Fruit fly (Drosophila melanogaster) whole organism, wandering third instar larva: ENCODE measurements around the gene Gabat.

Experiments
- CG32264 ChIP-seq: fragments of 200-800 bp; sonication (Bioruptor generic); optimal IDR thresholded peaks from 2 replicates; lab custom pipeline; 2016; ENCODE audit warnings: missing biosample characterization, missing genetic modification characterization
- CG9705 ChIP-seq: fragments of 200-800 bp; sonication (Bioruptor generic); optimal IDR thresholded peaks from 2 replicates; lab custom pipeline; 2018; ENCODE audit warnings: missing biosample characterization, mild to moderate bottlenecking, missing genetic modification characterization
- CrebA ChIP-seq: fragments of 200-800 bp; sonication (Bioruptor generic); optimal IDR thresholded peaks from 2 replicates; lab custom pipeline; 2016; ENCODE audit warnings: missing biosample characterization, mild to moderate bottlenecking, missing genetic modification characterization, borderline replicate concordance
- Dfd ChIP-seq: fragments of >200 bp; optimal IDR thresholded peaks from 2 replicates; lab custom pipeline; 2017; ENCODE audit warnings: missing biosample characterization, missing genetic modification characterization
- GATAd ChIP-seq: sonication (Bioruptor generic); optimal IDR thresholded peaks from 2 replicates; lab custom pipeline; 2016; ENCODE audit warnings: missing biosample characterization, missing genetic modification characterization
- HLH106 ChIP-seq: fragments of 200-800 bp; optimal IDR thresholded peaks from 3 replicates; lab custom pipeline; 2019; ENCODE audit warnings: missing biosample characterization, mild to moderate bottlenecking, missing genetic modification characterization, moderate library complexity
- Hnf4 ChIP-seq: fragments of 200-800 bp; sonication (Bioruptor generic); optimal IDR thresholded peaks from 2 replicates; lab custom pipeline; 2016; ENCODE audit warnings: missing biosample characterization, mild to moderate bottlenecking, missing genetic modification characterization
- Hr78 ChIP-seq: fragments of >200 bp; optimal IDR thresholded peaks from 2 replicates; lab custom pipeline; 2017; ENCODE audit warnings: missing biosample characterization, missing genetic modification characterization
- Hr83 ChIP-seq: fragments of 200-300 bp; sonication (Bioruptor generic); optimal IDR thresholded peaks from 2 replicates; lab custom pipeline; 2016; ENCODE audit warnings: missing biosample characterization, mild to moderate bottlenecking, missing genetic modification characterization, moderate library complexity; ENCODE audit not compliant: poor library complexity, severe bottlenecking
- Jra ChIP-seq: sonication (Bioruptor generic); optimal IDR thresholded peaks from 2 replicates; lab custom pipeline; 2016; ENCODE audit warnings: missing biosample characterization, missing genetic modification characterization
- Mio ChIP-seq: sonication (Bioruptor generic); optimal IDR thresholded peaks from 2 replicates; lab custom pipeline; 2016; ENCODE audit warnings: missing biosample characterization, missing genetic modification characterization
- Myc ChIP-seq: fragments of >200 bp; optimal IDR thresholded peaks from 2 replicates; lab custom pipeline; 2017
- N ChIP-seq: fragments of >200 bp; optimal IDR thresholded peaks from 2 replicates; lab custom pipeline; 2018; ENCODE audit warnings: missing biosample characterization, missing external identifiers, missing genetic modification characterization
- OdsH ChIP-seq: fragments of 200-800 bp; sonication (Bioruptor generic); optimal IDR thresholded peaks from 2 replicates; lab custom pipeline; 2016; ENCODE audit warnings: missing biosample characterization, mild to moderate bottlenecking, missing genetic modification characterization
- Rel ChIP-seq, 2 experiments: fragments of 200-800 bp; sonication (Bioruptor generic) in 1 of 2; optimal IDR thresholded peaks; 2 replicates in 1 of 2; 3 replicates in 1 of 2; lab custom pipeline; 2016 to 2019; ENCODE audit warnings: mild to moderate bottlenecking in 2 of 2, missing biosample characterization in 2 of 2, missing genetic modification characterization in 2 of 2, moderate library complexity in 1 of 2
- Sp1 ChIP-seq: fragments of 200-800 bp; sonication (Bioruptor generic); optimal IDR thresholded peaks from 3 replicates; lab custom pipeline; 2019; ENCODE audit warnings: missing biosample characterization, mild to moderate bottlenecking, missing genetic modification characterization, moderate library complexity
- Vsx2 ChIP-seq: fragments of 200-300, 225-300 bp; sonication (Bioruptor generic); optimal IDR thresholded peaks from 2 replicates; lab custom pipeline; 2018; ENCODE audit warnings: missing biosample characterization, missing genetic modification characterization; ENCODE audit not compliant: partially characterized antibody
- br ChIP-seq: fragments of 200-800 bp; sonication (Bioruptor generic); optimal IDR thresholded peaks from 2 replicates; lab custom pipeline; 2016; ENCODE audit warnings: missing biosample characterization, missing genetic modification characterization
- dl ChIP-seq, 2 experiments: fragments of 175-275, 200-275 bp in 1 of 2; fragments of 200-275 bp in 1 of 2; sonication (Bioruptor generic); optimal IDR thresholded peaks; lab custom pipeline; 2018; ENCODE audit warnings: mild to moderate bottlenecking in 2 of 2, missing biosample characterization in 2 of 2, missing genetic modification characterization in 2 of 2, moderate library complexity in 2 of 2; ENCODE audit not compliant: partially characterized antibody in 2 of 2, insufficient read depth in 1 of 2
- dsf ChIP-seq: sonication (Bioruptor generic); optimal IDR thresholded peaks from 2 replicates; lab custom pipeline; 2016; ENCODE audit warnings: missing biosample characterization, missing genetic modification characterization, borderline replicate concordance
- ey ChIP-seq: fragments of 200-800 bp; sonication (Bioruptor generic); optimal IDR thresholded peaks from 2 replicates; lab custom pipeline; 2016; ENCODE audit warnings: missing biosample characterization, missing genetic modification characterization
- foxo ChIP-seq, 2 experiments: fragments of 200-800 bp; sonication (Bioruptor generic); optimal IDR thresholded peaks; 2 replicates in 1 of 2; 3 replicates in 1 of 2; lab custom pipeline; 2016 to 2017; ENCODE audit warnings: missing biosample characterization in 2 of 2, missing genetic modification characterization in 2 of 2
- fru ChIP-seq: fragments of 200-800 bp; sonication (Bioruptor generic); optimal IDR thresholded peaks from 3 replicates; lab custom pipeline; 2016; ENCODE audit warnings: missing biosample characterization, mild to moderate bottlenecking, missing genetic modification characterization
- h ChIP-seq: fragments of 200-800 bp; sonication (Bioruptor generic); optimal IDR thresholded peaks from 3 replicates; lab custom pipeline; 2016; ENCODE audit warnings: missing biosample characterization, mild to moderate bottlenecking, missing genetic modification characterization
- jim ChIP-seq: fragments of 175-275, 200-325 bp; sonication (Bioruptor generic); optimal IDR thresholded peaks from 2 replicates; lab custom pipeline; 2016; ENCODE audit warnings: missing biosample characterization, mild to moderate bottlenecking, missing genetic modification characterization
- lola ChIP-seq: fragments of >200 bp; optimal IDR thresholded peaks from 2 replicates; lab custom pipeline; 2017; ENCODE audit warnings: missing biosample characterization, missing genetic modification characterization
- pan ChIP-seq: fragments of >200 bp; optimal IDR thresholded peaks from 2 replicates; lab custom pipeline; 2017
- psq ChIP-seq: fragments of 200-800 bp; sonication (Bioruptor generic); optimal IDR thresholded peaks from 3 replicates; lab custom pipeline; 2017; ENCODE audit warnings: missing biosample characterization, mild to moderate bottlenecking, missing genetic modification characterization, moderate library complexity
- rgr ChIP-seq: fragments of 200-800 bp; sonication (Bioruptor generic); optimal IDR thresholded peaks from 3 replicates; lab custom pipeline; 2016; ENCODE audit warnings: missing biosample characterization, mild to moderate bottlenecking, missing genetic modification characterization
- sage ChIP-seq: fragments of 200-800 bp; sonication (Bioruptor generic); optimal IDR thresholded peaks from 2 replicates; lab custom pipeline; 2016; ENCODE audit warnings: missing biosample characterization, mild to moderate bottlenecking, missing genetic modification characterization
- sv ChIP-seq: fragments of 200-800 bp; sonication (Bioruptor generic); optimal IDR thresholded peaks from 3 replicates; lab custom pipeline; 2016; ENCODE audit warnings: missing biosample characterization, missing genetic modification characterization
- tai ChIP-seq: sonication (Bioruptor generic); optimal IDR thresholded peaks from 2 replicates; lab custom pipeline; 2016; ENCODE audit warnings: missing biosample characterization, missing genetic modification characterization

Gabat gene

DNA sequence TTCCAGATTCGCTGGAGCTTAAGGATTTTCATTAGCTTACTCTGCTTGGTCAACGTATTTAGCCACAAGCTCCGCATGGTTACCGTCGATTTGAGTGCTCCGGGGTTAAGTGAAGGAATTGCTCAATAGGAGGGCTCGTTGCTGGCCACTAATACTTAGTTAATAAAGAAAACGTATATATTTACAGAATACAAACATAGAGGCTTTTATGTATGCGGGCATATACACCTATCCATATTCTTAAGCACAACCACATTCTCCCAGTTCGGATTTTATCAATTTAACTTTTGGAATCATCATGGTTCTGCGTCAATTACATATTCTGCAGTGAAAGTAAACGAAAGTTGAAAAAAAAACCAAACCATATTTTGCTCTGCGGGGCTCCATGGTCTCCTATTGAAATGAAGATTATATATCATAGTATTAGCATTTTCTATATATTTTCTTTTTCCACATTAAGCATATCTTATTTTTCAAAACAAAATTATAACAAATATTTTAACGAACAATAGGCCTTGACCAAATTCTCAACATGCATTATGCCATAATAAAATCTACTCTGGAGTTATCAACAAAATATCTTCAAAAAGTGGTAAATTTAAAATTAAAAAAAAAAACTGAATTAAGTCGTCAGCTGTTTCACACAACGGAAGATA lies at the start of gene Gabat, which contains the start of gene Tom20:
TSS of gene Gabat (minus strand) at position 606 of the 656 bp plus-strand sequence.
TSS of gene Tom20 (plus strand) at position 564 of the 656 bp plus-strand sequence.
- TF ChIP-seq CrebA, result no peak
- TF ChIP-seq psq (GFP tag; lab: Kevin White, UChicago), result no peak
- TF ChIP-seq tai (GFP tag; lab: Kevin White, UChicago), result no peak
- TF ChIP-seq OdsH (GFP tag; lab: Kevin White, UChicago), result no peak

DNA sequence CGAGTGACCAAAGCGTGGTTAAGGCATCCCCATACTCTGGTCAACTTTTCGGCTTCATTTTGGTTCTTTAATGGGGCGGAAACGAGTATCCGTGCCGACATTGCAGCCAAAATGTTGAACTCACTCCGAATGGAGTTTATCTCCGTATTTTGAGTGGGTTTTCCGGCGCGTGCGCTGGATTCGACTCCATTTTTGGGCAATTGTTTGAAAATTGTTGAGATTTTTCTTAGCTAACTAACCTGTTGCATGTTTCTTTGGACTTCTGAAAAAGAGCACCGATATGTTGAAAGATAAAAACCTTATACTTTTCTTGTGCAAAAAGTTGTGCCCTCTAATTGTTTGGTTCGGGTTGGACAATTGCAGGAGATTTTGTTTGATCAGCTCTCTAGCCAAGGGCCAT lies 36.1 kb upstream of the Gabat start:
- TF ChIP-seq Vsx2 (GFP tag; lab: Kevin White, UChicago), result peak; percentile 6
- TF ChIP-seq HLH106 (tag; lab: Kevin White, UChicago), result no peak
- no peak for TF ChIP-seq Rel (GFP tag; optimal IDR thresholded peaks at IDR 0.05; lab: Kevin White, UChicago)
- TF ChIP-seq Rel (tag; optimal IDR thresholded peaks at IDR 0.05; lab: Kevin White, UChicago), result no peak

DNA sequence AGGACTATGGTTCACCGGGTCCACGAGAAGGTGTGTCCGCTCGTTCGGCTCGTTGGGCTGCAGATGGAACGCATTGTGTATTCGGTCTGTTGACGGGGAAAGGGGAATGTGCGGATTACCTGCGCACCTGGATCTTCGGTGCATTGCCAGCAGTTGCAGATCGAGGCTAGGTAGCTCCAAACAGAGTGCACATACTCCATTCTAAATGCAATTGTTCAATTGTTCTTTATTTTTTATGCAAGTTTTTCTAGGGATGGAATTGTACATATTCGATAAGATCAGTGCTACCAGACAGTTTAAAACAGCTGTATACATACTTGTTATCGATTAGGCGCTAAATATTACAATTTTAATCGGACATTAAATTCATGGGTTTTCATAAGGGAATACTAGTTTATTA lies 28.3 kb upstream of the Gabat start, which contains the start of gene Lamtor1:
TSS of gene Lamtor1 (minus strand) at position 268 of the 400 bp plus-strand sequence.
- TF ChIP-seq CG9705, result no peak
- no peak for TF ChIP-seq Dfd (GFP tag; lab: Kevin White, UChicago)
- no peak for TF ChIP-seq Jra
- no peak for TF ChIP-seq psq (GFP tag; lab: Kevin White, UChicago)
- TF ChIP-seq tai (GFP tag; lab: Kevin White, UChicago), result no peak
- no peak for TF ChIP-seq br (GFP tag; lab: Kevin White, UChicago)
- no peak for TF ChIP-seq CrebA
- no peak for TF ChIP-seq N (GFP tag; lab: Kevin White, UChicago)

DNA sequence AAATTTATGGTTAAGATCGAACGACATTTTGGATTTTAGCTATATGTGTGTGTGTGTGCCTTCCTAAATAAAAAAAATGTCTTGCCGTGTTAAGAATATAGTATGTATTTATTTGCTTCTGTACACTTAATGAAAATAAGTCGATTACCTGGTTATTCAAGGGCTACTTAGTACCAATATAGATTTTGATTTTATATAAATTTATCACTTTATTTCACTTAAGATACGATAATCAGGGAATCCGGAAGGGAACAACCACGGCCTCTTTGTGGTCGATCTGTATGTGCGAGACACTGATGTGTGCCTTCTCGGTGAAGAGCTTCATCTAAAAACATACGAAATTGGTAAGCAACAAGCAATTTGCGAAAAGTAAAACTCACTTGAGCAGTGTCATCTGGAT lies 27.2 kb upstream of the Gabat start, which contains the start of gene CG14183:
TSS of gene CG14183 (minus strand) at position 101 of the 400 bp plus-strand sequence.
- TF ChIP-seq dl (GFP tag; optimal IDR thresholded peaks at IDR 0.05; lab: Kevin White, UChicago; ENCODE audit: insufficient read depth in 1 of 2, partially characterized antibody in 2 of 2) (no peak), CG9705 (no peak), Dfd (GFP tag; lab: Kevin White, UChicago) (no peak), h (GFP tag; lab: Kevin White, UChicago) (no peak), sage (GFP tag; lab: Kevin White, UChicago) (no peak), Hnf4 (GFP tag; lab: Kevin White, UChicago) (no peak), GATAd (GFP tag; lab: Kevin White, UChicago) (no peak), tai (GFP tag; lab: Kevin White, UChicago) (no peak), HLH106 (tag; lab: Kevin White, UChicago) (no peak), rgr (GFP tag; lab: Kevin White, UChicago) (no peak), ey (GFP tag; lab: Kevin White, UChicago) (no peak), br (GFP tag; lab: Kevin White, UChicago) (no peak), Hr78 (GFP tag; lab: Kevin White, UChicago) (no peak), sv (GFP tag; lab: Kevin White, UChicago) (no peak), Mio (no peak), Hr83 (GFP tag; lab: Kevin White, UChicago) (no peak), Myc (no peak), N (GFP tag; lab: Kevin White, UChicago) (no peak), foxo (GFP tag; optimal IDR thresholded peaks at IDR 0.05; lab: Kevin White, UChicago) (no peak)

- TF ChIP-seq Hr78 (GFP tag; lab: Kevin White, UChicago), result no peak
- no peak for TF ChIP-seq sage (GFP tag; lab: Kevin White, UChicago)
- no peak for TF ChIP-seq dsf (GFP tag; lab: Kevin White, UChicago)
- TF ChIP-seq CG32264 (GFP tag; lab: Kevin White, UChicago), result no peak
- TF ChIP-seq Hr83 (GFP tag; lab: Kevin White, UChicago), result no peak
- TF ChIP-seq Rel (GFP tag; optimal IDR thresholded peaks at IDR 0.05; lab: Kevin White, UChicago), result no peak
- peak; percentile 77 for TF ChIP-seq Rel (tag; optimal IDR thresholded peaks at IDR 0.05; lab: Kevin White, UChicago)
- TF ChIP-seq jim (GFP tag; lab: Kevin White, UChicago), result no peak
- TF ChIP-seq foxo (GFP tag; optimal IDR thresholded peaks at IDR 0.05; lab: Kevin White, UChicago), result no peak
- no peak for TF ChIP-seq pan
- TF ChIP-seq h (GFP tag; lab: Kevin White, UChicago), result no peak
- TF ChIP-seq N (GFP tag; lab: Kevin White, UChicago), result no peak
- no peak for TF ChIP-seq fru
- TF ChIP-seq lola (GFP tag; lab: Kevin White, UChicago), result no peak
- no peak for TF ChIP-seq Sp1 (GFP tag; lab: Kevin White, UChicago)
- no peak for TF ChIP-seq Hnf4 (GFP tag; lab: Kevin White, UChicago)
- no peak for TF ChIP-seq Vsx2 (GFP tag; lab: Kevin White, UChicago)
- no peak for TF ChIP-seq psq (GFP tag; lab: Kevin White, UChicago)
- peak; percentile 34 for TF ChIP-seq tai (GFP tag; lab: Kevin White, UChicago)
Measured at dm6 chr3L:20006269-20007265, 6.1 kb upstream of the Gabat start.
